Worm (Caenorhabditis elegans) whole organism, L1 larva: ENCODE data around the gene F23H12.10.

ENCODE experiments used
- C04F5.9 ChIP-seq: sonication (generic microtip); optimal IDR thresholded peaks from 2 replicates; lab custom pipeline; 2016; ENCODE audit warnings: missing genetic modification characterization, missing compliant biosample characterization
- C16A3.4 ChIP-seq: fragments of 150-350 bp; optimal IDR thresholded peaks from 2 replicates; lab custom pipeline; 2014; ENCODE audit warnings: missing biosample characterization, missing genetic modification characterization
- C34B4.2 ChIP-seq: sonication (generic microtip); optimal IDR thresholded peaks from 2 replicates; lab custom pipeline; 2017; ENCODE audit warnings: mild to moderate bottlenecking, missing genetic modification characterization, missing compliant biosample characterization
- F16B12.6 ChIP-seq: fragments of 150-350 bp; optimal IDR thresholded peaks from 2 replicates; lab custom pipeline; 2014; ENCODE audit warnings: missing biosample characterization, missing genetic modification characterization
- aha-1 ChIP-seq: fragments of 150-350 bp; optimal IDR thresholded peaks from 2 replicates; lab custom pipeline; 2014; ENCODE audit warnings: missing biosample characterization, missing genetic modification characterization
- aly-2 ChIP-seq: fragments of 150-350 bp; optimal IDR thresholded peaks from 2 replicates; lab custom pipeline; 2014; ENCODE audit warnings: missing biosample characterization, missing genetic modification characterization
- ceh-8 ChIP-seq: fragments of 200-800 bp; sonication (Bioruptor generic); optimal IDR thresholded peaks from 2 replicates; lab custom pipeline; 2018; ENCODE audit warnings: mild to moderate bottlenecking, missing genetic modification characterization, moderate library complexity, missing compliant biosample characterization
- ceh-82 ChIP-seq, 3 experiments: fragments of 150-350 bp in 1 of 3; sonication (generic microtip) in 2 of 3; optimal IDR thresholded peaks; 2 replicates each; lab custom pipeline; 2014 to 2017; ENCODE audit warnings: missing biosample characterization in 3 of 3, missing genetic modification characterization in 3 of 3
- ceh-88 ChIP-seq: fragments of 200-800 bp; sonication (Bioruptor generic); IDR thresholded peaks from 2 replicates; pipeline ENCODE4 v1.3.6; 2022; ENCODE audit warnings: missing genetic modification characterization, missing compliant biosample characterization
- ces-1 ChIP-seq: fragments of 150-350 bp; optimal IDR thresholded peaks from 2 replicates; lab custom pipeline; 2014; ENCODE audit warnings: missing biosample characterization, missing genetic modification reagents, missing genetic modification characterization
- efl-1 ChIP-seq, 4 experiments: fragments of 150-350 bp; optimal IDR thresholded peaks in 3 of 4; peaks in 1 of 4; 1 replicate in 1 of 4; 2 replicates in 3 of 4; lab custom pipeline; 2014; ENCODE audit warnings: missing biosample characterization in 2 of 4, missing genetic modification characterization in 2 of 4, missing genetic modification reagents in 2 of 4
- efl-3 ChIP-seq: fragments of 200-800 bp; sonication (Bioruptor generic); optimal IDR thresholded peaks from 2 replicates; lab custom pipeline; 2018; ENCODE audit warnings: mild to moderate bottlenecking, missing genetic modification characterization, missing compliant biosample characterization
- egl-13 ChIP-seq: sonication (generic microtip); optimal IDR thresholded peaks from 2 replicates; lab custom pipeline; 2016; ENCODE audit warnings: missing genotype, missing genetic modification reagents, missing genetic modification characterization, missing compliant biosample characterization
- elt-3 ChIP-seq, 6 experiments: fragments of 150-350 bp in 1 of 6; sonication (generic microtip); optimal IDR thresholded peaks; 2 replicates each; lab custom pipeline; 2017 to 2018; ENCODE audit warnings: missing biosample characterization in 6 of 6, missing genetic modification characterization in 6 of 6, inconsistent platforms in 1 of 6
- fkh-10 ChIP-seq: sonication (generic microtip); optimal IDR thresholded peaks from 2 replicates; lab custom pipeline; 2017; ENCODE audit warnings: missing biosample characterization, missing genetic modification reagents, missing genetic modification characterization
- fkh-4 ChIP-seq: sonication (generic microtip); optimal IDR thresholded peaks from 2 replicates; lab custom pipeline; 2016; ENCODE audit warnings: missing compliant biosample characterization, missing genetic modification characterization, borderline replicate concordance
- fkh-8 ChIP-seq: sonication (generic microtip); optimal IDR thresholded peaks from 2 replicates; lab custom pipeline; 2016; ENCODE audit warnings: mild to moderate bottlenecking, missing genetic modification characterization, missing compliant biosample characterization
- grh-1 ChIP-seq: fragments of 200-800 bp; sonication (Bioruptor generic); IDR thresholded peaks from 2 replicates; pipeline ENCODE4 v1.3.6; 2022; ENCODE audit warnings: missing genetic modification reagents, missing genetic modification characterization, missing compliant biosample characterization
- hlh-4 ChIP-seq: sonication (generic microtip); optimal IDR thresholded peaks from 2 replicates; lab custom pipeline; 2016; ENCODE audit warnings: mild to moderate bottlenecking, missing genetic modification characterization, missing compliant biosample characterization
- hpl-2 ChIP-seq: fragments of 150-350 bp; optimal IDR thresholded peaks from 2 replicates; lab custom pipeline; 2014; ENCODE audit warnings: missing biosample characterization, missing genetic modification reagents, missing genetic modification characterization
- irx-1 ChIP-seq: sonication (generic microtip); optimal IDR thresholded peaks from 2 replicates; lab custom pipeline; 2016; ENCODE audit warnings: missing genetic modification characterization, missing compliant biosample characterization
- lin-14 ChIP-seq: fragments of 200-800 bp; sonication (Bioruptor generic); optimal IDR thresholded peaks from 2 replicates; lab custom pipeline; 2018; ENCODE audit warnings: mild to moderate bottlenecking, missing genetic modification characterization, moderate library complexity, missing compliant biosample characterization
- lin-39 ChIP-seq: fragments of 150-350 bp; optimal IDR thresholded peaks from 2 replicates; lab custom pipeline; 2014; ENCODE audit warnings: missing biosample characterization, missing genetic modification reagents, missing genetic modification characterization
- lir-3 ChIP-seq: sonication (generic microtip); optimal IDR thresholded peaks from 2 replicates; lab custom pipeline; 2016; ENCODE audit warnings: mild to moderate bottlenecking, missing genetic modification characterization, moderate library complexity, missing compliant biosample characterization; ENCODE audit not compliant: poor library complexity
- mab-9 ChIP-seq: fragments of 200-800 bp; sonication (Bioruptor generic); IDR thresholded peaks from 2 replicates; pipeline ENCODE4 v1.3.6; 2022; ENCODE audit warnings: missing genetic modification reagents, missing genetic modification characterization, missing compliant biosample characterization
- mef-2 ChIP-seq: fragments of 150-350 bp; optimal IDR thresholded peaks from 2 replicates; lab custom pipeline; 2014; ENCODE audit warnings: missing biosample characterization, missing genetic modification characterization
- nhr-11 ChIP-seq: fragments of 150-350 bp; optimal IDR thresholded peaks from 2 replicates; lab custom pipeline; 2014; ENCODE audit warnings: missing biosample characterization, missing genetic modification characterization
- nhr-28 ChIP-seq: fragments of 150-350 bp; optimal IDR thresholded peaks from 2 replicates; lab custom pipeline; 2014; ENCODE audit warnings: missing biosample characterization, missing genetic modification characterization
- nhr-71 ChIP-seq: sonication (generic microtip); optimal IDR thresholded peaks from 2 replicates; lab custom pipeline; 2016; ENCODE audit warnings: mild to moderate bottlenecking, missing genetic modification characterization, moderate library complexity, missing compliant biosample characterization
- nhr-90 ChIP-seq: sonication (generic microtip); optimal IDR thresholded peaks from 2 replicates; lab custom pipeline; 2016; ENCODE audit warnings: mild to moderate bottlenecking, missing genetic modification characterization, missing compliant biosample characterization; ENCODE audit not compliant: poor library complexity
- skn-1 ChIP-seq: fragments of 150-350 bp; optimal IDR thresholded peaks from 2 replicates; lab custom pipeline; 2014; ENCODE audit warnings: missing biosample characterization, missing genetic modification characterization
- snpc-4 ChIP-seq: fragments of 150-350 bp; optimal IDR thresholded peaks from 2 replicates; lab custom pipeline; 2014; ENCODE audit warnings: missing biosample characterization, missing genetic modification characterization
- snu-23 ChIP-seq: sonication (generic microtip); optimal IDR thresholded peaks from 2 replicates; lab custom pipeline; 2016; ENCODE audit warnings: missing genetic modification characterization, missing compliant biosample characterization
- sptf-1 ChIP-seq: fragments of 150-350 bp; optimal IDR thresholded peaks from 2 replicates; lab custom pipeline; 2014; ENCODE audit warnings: missing biosample characterization, missing genetic modification characterization
- tbx-2 ChIP-seq: sonication (generic microtip); optimal IDR thresholded peaks from 2 replicates; lab custom pipeline; 2016; ENCODE audit warnings: missing genetic modification characterization, missing compliant biosample characterization
- tlp-1 ChIP-seq: fragments of 150-350 bp; optimal IDR thresholded peaks from 2 replicates; lab custom pipeline; 2014; ENCODE audit warnings: missing biosample characterization, missing genetic modification characterization
- unc-30 ChIP-seq: sonication (generic microtip); optimal IDR thresholded peaks from 2 replicates; lab custom pipeline; 2017; ENCODE audit warnings: missing biosample characterization, missing genetic modification characterization
- unc-62 ChIP-seq: fragments of 150-350 bp; optimal IDR thresholded peaks from 2 replicates; lab custom pipeline; 2014; ENCODE audit warnings: missing biosample characterization, missing genetic modification reagents, missing genetic modification characterization
- unc-86 ChIP-seq: sonication (generic microtip); optimal IDR thresholded peaks from 2 replicates; lab custom pipeline; 2016; ENCODE audit warnings: missing genetic modification characterization, missing compliant biosample characterization
- unc-98 ChIP-seq: fragments of 200-800 bp; sonication (Bioruptor generic); IDR thresholded peaks from 2 replicates; pipeline ENCODE4 v1.3.6; 2022; ENCODE audit warnings: missing genetic modification characterization, missing compliant biosample characterization
- vab-15 ChIP-seq: sonication (generic microtip); optimal IDR thresholded peaks from 2 replicates; lab custom pipeline; 2017; ENCODE audit warnings: missing genotype, mild to moderate bottlenecking, missing genetic modification characterization, missing compliant biosample characterization
- xbp-1 ChIP-seq: sonication (generic microtip); optimal IDR thresholded peaks from 2 replicates; lab custom pipeline; 2016; ENCODE audit warnings: missing genetic modification characterization, missing compliant biosample characterization
- zag-1 ChIP-seq: fragments of 150-350 bp; optimal IDR thresholded peaks from 2 replicates; lab custom pipeline; 2014; ENCODE audit warnings: missing biosample characterization, missing genetic modification characterization
- zip-4 ChIP-seq: fragments of 200-800 bp; sonication (Bioruptor generic); optimal IDR thresholded peaks from 2 replicates; lab custom pipeline; 2018; ENCODE audit warnings: mild to moderate bottlenecking, missing genetic modification characterization, moderate library complexity, missing compliant biosample characterization
- ztf-11 ChIP-seq, 2 experiments: sonication (generic microtip); optimal IDR thresholded peaks; 2 replicates each; lab custom pipeline; 2016 to 2017; ENCODE audit warnings: missing genetic modification characterization in 2 of 2, missing biosample characterization in 1 of 2, missing compliant biosample characterization in 1 of 2

The F23H12.10 gene

ce11 chrV:12406514-12406913 lies 32.5 kb upstream of the F23H12.10 start:
- TF ChIP-seq skn-1 (tag; lab: Kevin White, UChicago) (no peak), C04F5.9 (tag; lab: Kevin White, UChicago) (no peak), ceh-88 (no peak), nhr-71 (tag; lab: Kevin White, UChicago) (no peak), fkh-10 (GFP tag; lab: Kevin White, UChicago) (no peak), unc-62 (no peak), mef-2 (no peak)

ce11 chrV:12405929-12406328 lies 31.9 kb upstream of the F23H12.10 start, which contains the start of gene K01D12.10:
Gene K01D12.10, plus strand, starts transcription at chrV:12406229.
- TF ChIP-seq mef-2: no peak
- no peak for TF ChIP-seq egl-13
- no peak for TF ChIP-seq ztf-11 (tag; optimal IDR thresholded peaks at IDR 0.05; lab: Kevin White, UChicago)
- TF ChIP-seq nhr-28 (tag; lab: Kevin White, UChicago): no peak
- no peak for TF ChIP-seq unc-98
- no peak for TF ChIP-seq unc-86 (tag; lab: Kevin White, UChicago)
- no peak for TF ChIP-seq xbp-1 (tag; lab: Kevin White, UChicago)

ce11 chrV:12404544-12404943 lies 30.5 kb upstream of the F23H12.10 start, which contains the start of gene K01D12.9:
Gene K01D12.9, minus strand, starts transcription at chrV:12404644.
- TF ChIP-seq C34B4.2 (no peak), zag-1 (tag; lab: Kevin White, UChicago) (no peak), tlp-1 (tag; lab: Kevin White, UChicago) (no peak), ceh-8 (GFP tag; lab: Kevin White, UChicago) (no peak), snu-23 (GFP tag; lab: Kevin White, UChicago) (no peak), sptf-1 (tag; lab: Kevin White, UChicago) (no peak), snpc-4 (tag; lab: Kevin White, UChicago) (no peak)

ce11 chrV:12402355-12402754 lies 28.3 kb upstream of the F23H12.10 start, which contains the start of gene K01D12.8:
Gene K01D12.8, plus strand, starts transcription at chrV:12402655.
- TF ChIP-seq fkh-10 (GFP tag; lab: Kevin White, UChicago) (no peak), fkh-8 (tag; lab: Kevin White, UChicago) (no peak), ceh-82 (tag; optimal IDR thresholded peaks at IDR 0.05; lab: Kevin White, UChicago) (no peak), nhr-11 (tag; lab: Kevin White, UChicago) (no peak), tbx-2 (tag; lab: Kevin White, UChicago) (no peak), sptf-1 (tag; lab: Kevin White, UChicago) (no peak), lin-14 (no peak), aha-1 (tag; lab: Kevin White, UChicago) (no peak), irx-1 (tag; lab: Kevin White, UChicago) (no peak), C16A3.4 (tag; lab: Kevin White, UChicago) (no peak), mef-2 (no peak), snu-23 (GFP tag; lab: Kevin White, UChicago) (no peak), lin-39 (tag; lab: Kevin White, UChicago) (no peak), efl-3 (GFP tag; lab: Kevin White, UChicago) (no peak)

- TF ChIP-seq efl-1 (optimal IDR thresholded peaks at IDR 0.05; lab: Kevin White, UChicago): no peak
- TF ChIP-seq efl-1 (GFP tag; optimal IDR thresholded peaks at IDR 0.05 in 1 of 2; lab: Kevin White, UChicago): no peak
- TF ChIP-seq egl-13: no peak
- no peak for TF ChIP-seq aly-2 (tag; lab: Kevin White, UChicago)
- no peak for TF ChIP-seq lir-3 (tag; lab: Kevin White, UChicago)
- no peak for TF ChIP-seq grh-1
- no peak for TF ChIP-seq hpl-2 (GFP tag; lab: Kevin White, UChicago)
- no peak for TF ChIP-seq mab-9
- no peak for TF ChIP-seq F16B12.6 (tag; lab: Kevin White, UChicago)
- no peak for TF ChIP-seq aha-1 (tag; lab: Kevin White, UChicago)
- TF ChIP-seq lin-39 (tag; lab: Kevin White, UChicago): no peak
- TF ChIP-seq fkh-4 (tag; lab: Kevin White, UChicago): no peak
- no peak for TF ChIP-seq ces-1
- TF ChIP-seq elt-3 (tag; optimal IDR thresholded peaks at IDR 0.05; lab: Kevin White, UChicago): no peak
- TF ChIP-seq nhr-90 (tag; lab: Kevin White, UChicago): no peak
- no peak for TF ChIP-seq xbp-1 (tag; lab: Kevin White, UChicago)
- TF ChIP-seq zip-4 (GFP tag; lab: Kevin White, UChicago): no peak
- TF ChIP-seq unc-30: no peak
- no peak for TF ChIP-seq vab-15 (tag; lab: Kevin White, UChicago)
- no peak for TF ChIP-seq hlh-4
These were observed 27.3 kb upstream of the F23H12.10 start, which contains the start of gene K01D12.7 for ce11 chrV:12401383-12401782. Gene K01D12.7, minus strand, starts transcription at chrV:12401483.
